Fruit fly (Drosophila melanogaster): Measurements from ENCODE around the gene CG14384.

DNA sequence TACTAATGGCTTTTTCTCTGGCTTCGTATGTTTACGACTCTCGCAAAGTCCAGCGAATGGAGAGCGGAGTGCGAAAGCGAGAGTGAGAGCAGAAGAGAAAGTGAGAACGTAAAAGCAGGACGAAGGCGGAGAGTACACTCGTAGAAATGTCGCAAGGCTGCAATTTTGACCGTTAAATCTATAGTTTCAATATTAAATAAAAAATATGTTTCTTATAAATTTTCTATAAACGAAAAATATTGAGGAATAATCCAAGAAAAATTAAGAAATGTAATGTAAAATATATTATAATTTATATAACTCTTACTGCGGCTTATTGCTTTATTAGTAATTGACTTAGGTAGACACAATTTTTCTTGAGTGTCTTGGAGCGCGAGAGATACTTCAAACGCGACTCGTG is 6.9 kb upstream of the CG14384 start:
- TF ChIP-seq CG8478 (optimal IDR thresholded peaks at IDR 0.05) (no peak), CTCF (optimal IDR thresholded peaks at IDR 0.05) (no peak)

Data from S2 (cell line).